Worm (Caenorhabditis elegans) whole organism, L2 larva: ENCODE measurements around the gene W08E12.7.
"Not testable (repeated sequence)": the region's sequence is repeated elsewhere in the genome, so short reads cannot be mapped to it uniquely, and the experiment has no call there.

Experiments used
- aly-2 ChIP-seq: fragments of 150-350 bp; optimal IDR thresholded peaks from 2 replicates; lab custom pipeline; 2014; ENCODE audit warnings: missing biosample characterization, missing genetic modification characterization
- fos-1 ChIP-seq: fragments of 150-350 bp; optimal IDR thresholded peaks from 2 replicates; lab custom pipeline; 2014; ENCODE audit warnings: missing biosample characterization, missing genetic modification characterization
- lin-39 ChIP-seq: fragments of 150-350 bp; optimal IDR thresholded peaks from 2 replicates; lab custom pipeline; 2014; ENCODE audit warnings: missing biosample characterization, missing genetic modification reagents, missing genetic modification characterization
- mdl-1 ChIP-seq, 2 experiments: fragments of 150-350 bp in 1 of 2; sonication (generic microtip) in 1 of 2; optimal IDR thresholded peaks; 2 replicates each; lab custom pipeline; 2017; ENCODE audit warnings: missing biosample characterization in 2 of 2, missing genetic modification characterization in 2 of 2
- nhr-11 ChIP-seq: fragments of 150-350 bp; optimal IDR thresholded peaks from 2 replicates; lab custom pipeline; 2014; ENCODE audit warnings: missing biosample characterization, missing genetic modification characterization
- nhr-237 ChIP-seq: fragments of 150-350 bp; optimal IDR thresholded peaks from 2 replicates; lab custom pipeline; 2014; ENCODE audit warnings: missing biosample characterization, missing genetic modification characterization
- nhr-77 ChIP-seq: fragments of 150-350 bp; optimal IDR thresholded peaks from 2 replicates; lab custom pipeline; 2014; ENCODE audit warnings: missing biosample characterization, missing genetic modification characterization
- unc-62 ChIP-seq: fragments of 150-350 bp; optimal IDR thresholded peaks from 2 replicates; lab custom pipeline; 2014; ENCODE audit warnings: missing biosample characterization, missing genetic modification reagents, missing genetic modification characterization

DNA sequence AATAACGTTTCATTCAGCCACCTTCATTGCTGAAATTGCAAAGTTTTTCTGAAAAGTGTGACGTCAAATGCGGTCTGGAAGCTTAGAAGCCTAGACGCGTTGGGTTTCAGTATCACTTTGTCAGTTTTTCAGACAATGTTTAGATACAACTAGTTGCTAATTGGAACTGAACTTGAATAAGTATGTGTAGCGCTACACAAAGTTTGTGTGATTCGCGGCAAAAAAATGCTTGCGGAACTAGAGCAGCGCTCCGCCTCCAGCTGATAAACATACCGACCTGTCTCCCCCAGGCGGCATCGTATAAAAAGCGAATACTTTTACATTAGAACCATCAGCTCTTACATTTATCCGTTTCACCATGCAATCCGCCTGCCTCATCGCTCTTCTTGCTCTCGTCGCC is 7.1 kb downstream of the W08E12.7 start, which contains the start of gene W08E12.4:
- TF ChIP-seq mdl-1 (tag; optimal IDR thresholded peaks at IDR 0.05; lab: Kevin White, UChicago); fos-1; nhr-77 (tag; lab: Kevin White, UChicago); unc-62; aly-2 (tag; lab: Kevin White, UChicago); nhr-237 (tag; lab: Kevin White, UChicago); lin-39 (tag; lab: Kevin White, UChicago); nhr-11: not testable (repeated sequence)
